Worm (Caenorhabditis elegans): Measurements from ENCODE around the gene srv-2.

ce11 chrII:10579655-10580054 lies 22.4 kb downstream of the srv-2 start, which contains the start of gene dohh-1:
- TF ChIP-seq nhr-237 (tag; optimal IDR thresholded peaks at IDR 0.05) (no peak), fkh-10 (GFP tag; optimal IDR thresholded peaks at IDR 0.05) (no peak), C16A3.4 (tag; optimal IDR thresholded peaks at IDR 0.05) (no peak), lin-15B (tag; optimal IDR thresholded peaks at IDR 0.05) (no peak), vab-15 (tag; optimal IDR thresholded peaks at IDR 0.05) (no peak), pqm-1 (tag; optimal IDR thresholded peaks at IDR 0.05) (no peak)
